Worm (Caenorhabditis elegans): ENCODE data around the gene D2062.1.

ce11 chrII:2638062-2638461 is 6.8 kb downstream of the D2062.1 start, which contains the start of gene F22E5.9:
- TF ChIP-seq him-1 (tag; optimal IDR thresholded peaks at IDR 0.05) (no peak), W03F9.2 (tag; optimal IDR thresholded peaks at IDR 0.05) (no peak)

All from whole organism, L4/young adult.